In genomic region chrV:19510352-19510751, ce11 we compare ENCODE assay signal across 2 worm cellular contexts.
TF ChIP-seq lines count a peak whose summit lies in the region.

No protein-coding gene starts in this region.

TF ChIP-seq in whole organism, early embryonic, 17 proteins besides CTCF, POLR2A, EP300 and RAD21:
- TF ChIP-seq ama-1 (optimal IDR thresholded peaks at IDR 0.05; lab: Kevin White, UChicago) (no peak), hmbx-1 (tag; optimal IDR thresholded peaks at IDR 0.05; lab: Kevin White, UChicago) (no peak), hmg-4 (GFP tag; optimal IDR thresholded peaks at IDR 0.05; lab: Kevin White, UChicago) (no peak), sea-1 (GFP tag; conservative IDR thresholded peaks at IDR 0.05; lab: Robert Waterston, UW) (no peak), ceh-36 (tag; optimal IDR thresholded peaks at IDR 0.05; lab: Kevin White, UChicago) (peak; percentile 87)

TF ChIP-seq in whole organism, late embryonic, 69 proteins besides CTCF, POLR2A, EP300 and RAD21:
- TF ChIP-seq ceh-18 (tag; optimal IDR thresholded peaks at IDR 0.05; lab: Kevin White, UChicago) (no peak), dve-1 (tag; optimal IDR thresholded peaks at IDR 0.05; lab: Kevin White, UChicago) (peak; percentile 91)
